Worm (Caenorhabditis elegans) whole organism, midembryonic: Measurements from ENCODE around the gene nhr-63.

Experiments
- T22C8.4 ChIP-seq: fragments of 200-800 bp; sonication (Bioruptor generic); IDR thresholded peaks from 2 replicates; pipeline ENCODE4 v1.3.6; 2022; ENCODE audit warnings: missing genetic modification characterization, missing compliant biosample characterization
- cog-1 ChIP-seq: sonication (generic microtip); optimal IDR thresholded peaks from 2 replicates; lab custom pipeline; 2016; ENCODE audit warnings: missing genetic modification characterization, missing compliant biosample characterization
- flt-1 ChIP-seq: fragments of 200-800 bp; sonication (Bioruptor generic); IDR thresholded peaks from 2 replicates; pipeline ENCODE4 v1.3.6; 2022; ENCODE audit warnings: missing genetic modification characterization, missing compliant biosample characterization
- klf-2 ChIP-seq: fragments of 200-800 bp; sonication (Bioruptor generic); conservative IDR thresholded peaks from 2 replicates; pipeline ENCODE4 v1.3.6; 2022; ENCODE audit warnings: missing genetic modification reagents, missing genetic modification characterization, missing compliant biosample characterization
- med-1 ChIP-seq: sonication (generic microtip); optimal IDR thresholded peaks from 2 replicates; lab custom pipeline; 2017; ENCODE audit warnings: missing genetic modification characterization, mild to moderate bottlenecking, missing compliant biosample characterization, antibody characterized with exemption, missing genetic modification reagents; ENCODE audit not compliant: insufficient read depth
- ref-1 ChIP-seq: fragments of 200-800 bp; sonication (Bioruptor generic); conservative IDR thresholded peaks from 2 replicates; pipeline ENCODE4 v1.3.6; 2022; ENCODE audit warnings: missing genetic modification reagents, missing genetic modification characterization, missing compliant biosample characterization
- tab-1 ChIP-seq: fragments of 200-800 bp; sonication (Bioruptor generic); IDR thresholded peaks from 2 replicates; pipeline ENCODE4 v1.3.6; 2022; ENCODE audit warnings: missing genetic modification characterization, missing compliant biosample characterization
- ztf-23 ChIP-seq: fragments of 200-800 bp; sonication (Bioruptor generic); IDR thresholded peaks from 2 replicates; pipeline ENCODE4 v1.3.6; 2022; ENCODE audit warnings: missing genetic modification reagents, missing genetic modification characterization, missing compliant biosample characterization
- ztf-29 ChIP-seq: fragments of 200-800 bp; sonication (Bioruptor generic); IDR thresholded peaks from 2 replicates; pipeline ENCODE4 v1.3.6; 2022; ENCODE audit warnings: missing genetic modification reagents, missing genetic modification characterization, missing compliant biosample characterization

nhr-63 gene

ce11 chrV:16002288-16002687, at the start of gene nhr-63:
TSS of gene nhr-63 (plus strand) at chrV:16002588.
- no peak for TF ChIP-seq med-1
- TF ChIP-seq cog-1 (tag; lab: Kevin White, UChicago) = no peak
- no peak for TF ChIP-seq ref-1 (GFP tag; lab: Robert Waterston, UW)
- no peak for TF ChIP-seq klf-2 (GFP tag; lab: Robert Waterston, UW)
- no peak for TF ChIP-seq flt-1 (GFP tag; lab: Robert Waterston, UW)
- TF ChIP-seq tab-1 (GFP tag; lab: Robert Waterston, UW) = no peak
- TF ChIP-seq ztf-23 (GFP tag; lab: Robert Waterston, UW) = no peak
- no peak for TF ChIP-seq T22C8.4 (GFP tag; lab: Robert Waterston, UW)
- TF ChIP-seq ztf-29 = no peak

- TF ChIP-seq ref-1 (GFP tag; lab: Robert Waterston, UW) = no peak
- TF ChIP-seq T22C8.4 (GFP tag; lab: Robert Waterston, UW) = no peak
- TF ChIP-seq flt-1 (GFP tag; lab: Robert Waterston, UW) = no peak
- TF ChIP-seq ztf-29 = no peak
- no peak for TF ChIP-seq tab-1 (GFP tag; lab: Robert Waterston, UW)
- TF ChIP-seq cog-1 (tag; lab: Kevin White, UChicago) = no peak
- no peak for TF ChIP-seq klf-2 (GFP tag; lab: Robert Waterston, UW)
- TF ChIP-seq med-1 = no peak
- TF ChIP-seq ztf-23 (GFP tag; lab: Robert Waterston, UW) = no peak
Measured at ce11 chrV:15952762-15953161, 49.6 kb upstream of the nhr-63 start, which contains the start of gene srw-56. TSS of gene srw-56 (minus strand) at chrV:15952862.

DNA sequence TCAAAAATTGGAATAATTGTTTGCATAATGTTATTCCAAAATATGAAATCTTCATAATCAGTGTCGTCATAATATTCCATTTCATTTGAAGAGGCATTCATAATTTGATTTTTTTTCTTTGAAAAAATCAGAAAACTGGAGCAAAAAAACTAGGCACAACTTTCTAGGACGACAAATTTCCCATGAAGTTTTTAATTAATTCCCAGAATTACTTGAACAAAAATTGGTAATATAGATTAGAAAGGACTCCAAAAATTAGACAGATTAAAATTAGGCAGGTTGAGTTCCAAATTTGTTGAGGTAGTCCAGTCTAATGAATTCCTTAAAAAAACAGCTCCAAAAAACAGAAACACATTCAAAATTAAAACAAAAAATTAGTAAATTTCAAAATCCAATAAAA, 47.5 kb upstream of the nhr-63 start, which contains the start of gene srw-57:
TSS of gene srw-57 (minus strand) at position 101 of the 400 bp plus-strand sequence.
- no peak for TF ChIP-seq T22C8.4 (GFP tag; lab: Robert Waterston, UW)
- TF ChIP-seq ztf-29 = no peak
- TF ChIP-seq cog-1 (tag; lab: Kevin White, UChicago) = no peak
- TF ChIP-seq ztf-23 (GFP tag; lab: Robert Waterston, UW) = no peak
- TF ChIP-seq flt-1 (GFP tag; lab: Robert Waterston, UW) = no peak
- no peak for TF ChIP-seq med-1
- no peak for TF ChIP-seq tab-1 (GFP tag; lab: Robert Waterston, UW)
- TF ChIP-seq klf-2 (GFP tag; lab: Robert Waterston, UW) = no peak
- TF ChIP-seq ref-1 (GFP tag; lab: Robert Waterston, UW) = no peak

ce11 chrV:15955497-15955896, 46.9 kb upstream of the nhr-63 start, which contains the start of gene srh-186:
TSS of gene srh-186 (plus strand) at chrV:15955797.
- TF ChIP-seq ztf-23 (GFP tag; lab: Robert Waterston, UW) = no peak
- TF ChIP-seq ztf-29 = no peak
- no peak for TF ChIP-seq ref-1 (GFP tag; lab: Robert Waterston, UW)

DNA sequence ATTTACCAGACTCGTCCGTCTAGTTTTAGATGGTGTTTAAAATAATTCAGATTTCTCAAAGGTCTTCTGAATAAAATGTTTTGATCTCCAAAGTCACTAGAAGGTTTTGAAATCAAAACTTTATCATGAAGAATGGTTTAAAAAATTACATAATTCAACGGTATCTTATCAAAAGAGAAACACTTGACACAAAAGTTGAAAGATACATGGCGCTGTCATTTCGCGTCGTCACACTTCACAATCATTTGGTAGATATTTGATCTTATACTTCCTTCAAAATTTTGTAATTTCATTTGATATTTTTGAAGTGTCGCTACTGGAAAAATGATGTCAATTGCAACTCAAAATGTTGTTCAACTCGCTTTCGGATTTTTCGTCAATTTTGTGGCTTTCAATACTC, 45.3 kb upstream of the nhr-63 start, which contains the start of gene F36G9.3:
TSS of gene F36G9.3 (plus strand) at position 301 of the 400 bp plus-strand sequence.
- TF ChIP-seq ztf-23 (GFP tag; lab: Robert Waterston, UW) = no peak
- no peak for TF ChIP-seq T22C8.4 (GFP tag; lab: Robert Waterston, UW)
- TF ChIP-seq klf-2 (GFP tag; lab: Robert Waterston, UW) = no peak
- TF ChIP-seq ztf-29 = no peak
- no peak for TF ChIP-seq tab-1 (GFP tag; lab: Robert Waterston, UW)
- TF ChIP-seq cog-1 (tag; lab: Kevin White, UChicago) = no peak
- TF ChIP-seq flt-1 (GFP tag; lab: Robert Waterston, UW) = no peak
- no peak for TF ChIP-seq ref-1 (GFP tag; lab: Robert Waterston, UW)
- TF ChIP-seq med-1 = no peak

ce11 chrV:15959456-15959855, 42.9 kb upstream of the nhr-63 start:
- TF ChIP-seq cog-1 (tag; lab: Kevin White, UChicago) = no peak
- TF ChIP-seq ref-1 (GFP tag; lab: Robert Waterston, UW) = no peak
- TF ChIP-seq ztf-29 = no peak
- TF ChIP-seq klf-2 (GFP tag; lab: Robert Waterston, UW) = no peak
- no peak for TF ChIP-seq tab-1 (GFP tag; lab: Robert Waterston, UW)
- no peak for TF ChIP-seq med-1
- TF ChIP-seq flt-1 (GFP tag; lab: Robert Waterston, UW) = no peak
- no peak for TF ChIP-seq T22C8.4 (GFP tag; lab: Robert Waterston, UW)
- TF ChIP-seq ztf-23 (GFP tag; lab: Robert Waterston, UW) = no peak

ce11 chrV:15965114-15965513, 37.3 kb upstream of the nhr-63 start, which contains the start of gene sri-2:
TSS of gene sri-2 (minus strand) at chrV:15965214.
- TF ChIP-seq tab-1 (GFP tag; lab: Robert Waterston, UW) = no peak

DNA sequence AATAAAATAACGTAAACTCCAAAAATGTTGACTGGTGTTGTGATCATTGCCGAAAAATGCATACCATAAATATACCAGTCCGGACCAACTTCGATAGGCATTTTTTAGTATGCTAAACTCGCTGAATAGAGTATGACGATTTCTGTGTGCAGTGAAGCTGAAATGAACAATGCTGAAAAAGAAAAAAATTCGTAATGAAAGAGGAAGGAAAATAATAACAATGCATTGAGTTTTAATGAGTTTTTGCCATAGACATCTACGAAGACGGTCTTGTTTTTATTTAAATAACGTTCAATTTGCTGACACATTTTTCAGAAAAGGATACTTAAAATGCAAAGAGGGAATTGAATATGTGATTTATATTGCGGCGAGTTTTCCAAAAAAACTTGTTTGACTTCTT, 34.8 kb upstream of the nhr-63 start, which contains the start of gene sri-1:
TSS of gene sri-1 (minus strand) at position 101 of the 400 bp plus-strand sequence.
- TF ChIP-seq med-1 (no peak), ref-1 (GFP tag; lab: Robert Waterston, UW) (no peak), ztf-29 (no peak), ztf-23 (GFP tag; lab: Robert Waterston, UW) (no peak), cog-1 (tag; lab: Kevin White, UChicago) (no peak), tab-1 (GFP tag; lab: Robert Waterston, UW) (no peak), klf-2 (GFP tag; lab: Robert Waterston, UW) (no peak), T22C8.4 (GFP tag; lab: Robert Waterston, UW) (no peak), flt-1 (GFP tag; lab: Robert Waterston, UW) (no peak)

- no peak for TF ChIP-seq klf-2 (GFP tag; lab: Robert Waterston, UW)
- TF ChIP-seq tab-1 (GFP tag; lab: Robert Waterston, UW) = no peak
- TF ChIP-seq ref-1 (GFP tag; lab: Robert Waterston, UW) = no peak
- no peak for TF ChIP-seq flt-1 (GFP tag; lab: Robert Waterston, UW)
- TF ChIP-seq T22C8.4 (GFP tag; lab: Robert Waterston, UW) = no peak
- TF ChIP-seq ztf-23 (GFP tag; lab: Robert Waterston, UW) = no peak
- TF ChIP-seq ztf-29 = no peak
- TF ChIP-seq cog-1 (tag; lab: Kevin White, UChicago) = no peak
- no peak for TF ChIP-seq med-1
Measured at ce11 chrV:15969653-15970052, 32.7 kb upstream of the nhr-63 start, which contains the start of gene F36G9.7. TSS of gene F36G9.7 (minus strand) at chrV:15969753.

- TF ChIP-seq T22C8.4 (GFP tag; lab: Robert Waterston, UW) = no peak
- TF ChIP-seq ztf-29 = no peak
- TF ChIP-seq tab-1 (GFP tag; lab: Robert Waterston, UW) = no peak
- no peak for TF ChIP-seq ref-1 (GFP tag; lab: Robert Waterston, UW)
- no peak for TF ChIP-seq ztf-23 (GFP tag; lab: Robert Waterston, UW)
- no peak for TF ChIP-seq flt-1 (GFP tag; lab: Robert Waterston, UW)
- no peak for TF ChIP-seq med-1
- TF ChIP-seq cog-1 (tag; lab: Kevin White, UChicago) = no peak
- no peak for TF ChIP-seq klf-2 (GFP tag; lab: Robert Waterston, UW)
Measured at ce11 chrV:15970820-15971219, 31.6 kb upstream of the nhr-63 start.
